Worm (Caenorhabditis elegans): ENCODE results near the gene srlf-33.

ce11 chrIV:11903676-11904075 is 21.6 kb downstream of the srlf-33 start:
- TF ChIP-seq nhr-25 (tag; optimal IDR thresholded peaks at IDR 0.05) (no peak), nhr-76 (tag; optimal IDR thresholded peaks at IDR 0.05) (no peak), ceh-16 (tag; optimal IDR thresholded peaks at IDR 0.05) (no peak), nhr-237 (tag; optimal IDR thresholded peaks at IDR 0.05) (no peak), fos-1 (tag; optimal IDR thresholded peaks at IDR 0.05) (no peak), lin-39 (tag; optimal IDR thresholded peaks at IDR 0.05) (no peak), fkh-10 (GFP tag; optimal IDR thresholded peaks at IDR 0.05) (no peak), ztf-11 (tag; optimal IDR thresholded peaks at IDR 0.05) (no peak), elt-2 (tag; optimal IDR thresholded peaks at IDR 0.05) (no peak), ztf-4 (tag; optimal IDR thresholded peaks at IDR 0.05) (no peak), daf-12 (tag; optimal IDR thresholded peaks at IDR 0.05) (no peak), nhr-11 (tag; optimal IDR thresholded peaks at IDR 0.05) (no peak), pqm-1 (tag; optimal IDR thresholded peaks at IDR 0.05) (no peak)
